Fruit fly (Drosophila melanogaster) S2 (cell line): ENCODE data around the gene CG3119.

Experiments
- CG8478 ChIP-seq: fragments of >200 bp; optimal IDR thresholded peaks from 2 replicates; lab custom pipeline; 2018
- CTCF ChIP-seq, 2 experiments: fragments of >200 bp; optimal IDR thresholded peaks; 2 replicates each; lab custom pipeline; 2018

CG3119 gene

DNA sequence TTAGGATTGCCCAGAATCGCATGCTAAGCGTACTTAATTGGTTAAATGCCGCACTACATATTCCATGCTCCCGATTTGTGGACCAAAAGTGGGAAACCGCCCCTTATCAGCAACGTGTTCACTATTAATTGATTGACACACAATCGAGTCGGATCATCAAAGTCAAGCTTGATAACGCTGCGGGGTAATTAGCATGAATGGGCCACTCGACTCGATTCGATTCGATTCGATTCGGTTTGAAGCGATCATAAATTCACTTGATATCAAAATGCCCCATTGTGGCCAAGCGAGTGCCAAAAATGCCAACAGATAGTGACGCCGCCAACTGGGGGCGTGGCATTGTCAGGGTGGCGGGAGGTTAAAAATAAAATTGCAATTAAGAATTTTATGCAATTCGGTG lies 30.0 kb downstream of the CG3119 start:
- TF ChIP-seq CG8478 (lab: Kevin White, UChicago) (no peak), CTCF (optimal IDR thresholded peaks at IDR 0.05; lab: Kevin White, UChicago) (no peak)

DNA sequence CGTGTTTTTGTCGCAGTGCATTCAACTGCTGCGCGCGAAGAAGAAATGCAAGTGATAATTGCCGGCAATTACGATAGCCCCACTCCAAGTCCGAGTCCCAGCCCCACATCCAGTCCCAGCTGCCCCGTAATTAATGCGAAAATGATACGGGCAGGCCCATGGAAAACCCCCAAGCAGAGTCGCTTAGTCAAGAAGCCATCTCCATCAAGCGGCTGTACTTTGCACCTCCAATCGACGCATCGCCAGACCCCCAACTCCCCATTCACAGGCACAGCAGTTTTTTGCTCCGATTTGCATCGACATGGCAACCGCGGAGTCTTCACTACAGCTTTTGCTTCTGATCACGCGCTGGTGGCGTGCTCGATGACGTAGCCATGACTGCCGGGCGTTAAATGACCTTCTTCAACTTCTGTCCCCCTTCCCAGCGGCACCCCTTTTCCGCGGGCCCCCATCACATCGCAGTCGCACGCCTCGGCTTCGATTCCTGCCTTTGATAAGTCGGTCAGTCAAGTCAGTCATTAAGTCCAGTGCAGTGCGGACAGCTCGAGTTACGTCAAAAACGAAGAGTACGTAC lies 31.4 kb downstream of the CG3119 start:
- TF ChIP-seq CG8478 (lab: Kevin White, UChicago) (no peak), CTCF (optimal IDR thresholded peaks at IDR 0.05; lab: Kevin White, UChicago) (no peak)

DNA sequence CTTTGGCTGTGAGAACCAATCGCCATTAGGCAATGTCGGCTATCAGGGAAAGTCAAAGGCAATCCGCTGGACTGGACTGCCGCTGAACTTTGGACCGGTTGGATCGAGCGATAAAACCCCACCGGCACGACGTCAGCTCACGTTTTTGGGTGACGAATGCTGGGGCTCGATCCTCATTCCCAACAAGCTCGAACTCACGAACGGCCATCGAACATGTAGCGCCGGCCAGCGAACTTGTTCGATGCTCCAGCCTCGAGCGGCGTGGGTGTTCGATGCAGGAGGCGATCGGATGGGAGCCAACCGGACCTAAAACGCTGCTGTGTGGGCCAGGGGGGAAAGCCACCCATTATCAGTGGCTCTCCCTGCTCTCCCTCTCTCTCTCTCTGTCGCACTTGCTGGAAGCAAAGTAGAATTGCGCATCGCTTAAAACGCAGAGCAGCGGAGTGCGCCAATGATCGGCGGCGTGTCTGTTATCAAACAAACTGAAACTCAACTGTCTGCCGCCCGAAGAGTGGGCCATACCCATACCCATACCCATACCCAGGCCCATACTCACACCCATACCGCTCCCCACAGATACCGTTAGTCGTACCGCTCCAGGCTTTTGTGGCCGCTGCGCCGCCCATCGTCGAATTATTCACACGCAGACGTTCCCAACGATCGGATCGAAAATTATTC lies 32.9 kb downstream of the CG3119 start, which contains the start of gene daw:
Gene daw (plus strand): TSS at position 628 of the 678 bp plus-strand sequence.
- TF ChIP-seq CG8478 (lab: Kevin White, UChicago) (no peak), CTCF (optimal IDR thresholded peaks at IDR 0.05; lab: Kevin White, UChicago) (no peak)

DNA sequence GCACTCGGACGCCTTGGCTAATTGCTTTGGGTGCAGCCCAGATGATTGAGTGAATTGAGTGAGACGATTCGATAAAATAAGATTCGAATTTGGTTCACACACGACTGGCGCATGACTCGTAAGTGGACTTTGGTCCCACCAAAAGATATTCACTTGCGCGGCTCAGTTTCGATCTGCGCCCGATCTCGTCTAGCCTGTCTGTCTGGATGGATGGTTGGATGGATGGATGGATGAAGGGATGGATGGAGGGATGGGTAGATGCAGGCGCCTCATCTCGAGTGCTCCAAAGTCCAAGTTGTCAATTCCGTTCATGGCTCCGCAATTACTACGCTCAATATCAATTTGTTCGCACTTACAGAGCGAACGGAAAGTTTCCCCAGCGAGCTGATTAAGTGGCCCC lies 35.1 kb downstream of the CG3119 start:
- TF ChIP-seq CG8478 (lab: Kevin White, UChicago) = no peak
- TF ChIP-seq CTCF (optimal IDR thresholded peaks at IDR 0.05; lab: Kevin White, UChicago) = no peak

DNA sequence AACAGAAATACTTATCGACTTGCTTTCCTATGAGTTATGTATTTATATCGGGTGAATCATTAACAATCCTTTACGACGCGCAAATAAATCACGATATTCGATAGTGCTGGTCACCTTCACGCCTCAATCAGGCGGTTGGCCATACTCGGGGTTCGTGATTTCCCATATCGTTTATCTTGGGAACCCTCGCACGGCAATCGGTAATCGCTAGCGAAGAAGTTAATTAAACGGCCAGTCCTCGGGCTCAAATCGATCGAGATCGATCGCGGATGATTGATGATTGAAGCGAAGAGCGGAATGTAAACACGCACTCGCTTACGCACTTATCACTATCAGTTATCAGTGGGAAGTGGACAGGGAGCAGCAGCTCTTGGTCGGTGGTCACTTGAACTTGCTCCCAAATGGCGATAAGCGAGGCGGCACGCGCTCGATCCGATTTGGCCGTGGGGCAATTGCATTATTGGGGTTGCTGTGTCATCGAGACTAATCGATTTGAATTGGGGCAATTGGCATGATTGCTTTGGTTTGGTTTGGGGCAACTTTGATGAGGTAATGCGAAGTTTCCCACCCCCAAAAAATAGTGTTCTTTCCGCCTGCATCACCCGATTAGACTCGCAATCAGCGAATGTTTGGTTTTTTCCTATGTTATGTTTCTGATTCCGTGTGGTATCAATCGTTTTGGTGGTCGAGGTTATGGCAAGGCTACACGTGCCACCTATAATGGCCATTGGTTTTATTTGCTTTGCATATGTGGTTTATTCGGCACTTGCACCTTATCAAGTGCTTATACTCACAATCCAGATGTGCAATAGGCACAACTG lies 36.5 kb downstream of the CG3119 start:
- TF ChIP-seq CG8478 (lab: Kevin White, UChicago) (no peak), CTCF (optimal IDR thresholded peaks at IDR 0.05; lab: Kevin White, UChicago) (no peak)

DNA sequence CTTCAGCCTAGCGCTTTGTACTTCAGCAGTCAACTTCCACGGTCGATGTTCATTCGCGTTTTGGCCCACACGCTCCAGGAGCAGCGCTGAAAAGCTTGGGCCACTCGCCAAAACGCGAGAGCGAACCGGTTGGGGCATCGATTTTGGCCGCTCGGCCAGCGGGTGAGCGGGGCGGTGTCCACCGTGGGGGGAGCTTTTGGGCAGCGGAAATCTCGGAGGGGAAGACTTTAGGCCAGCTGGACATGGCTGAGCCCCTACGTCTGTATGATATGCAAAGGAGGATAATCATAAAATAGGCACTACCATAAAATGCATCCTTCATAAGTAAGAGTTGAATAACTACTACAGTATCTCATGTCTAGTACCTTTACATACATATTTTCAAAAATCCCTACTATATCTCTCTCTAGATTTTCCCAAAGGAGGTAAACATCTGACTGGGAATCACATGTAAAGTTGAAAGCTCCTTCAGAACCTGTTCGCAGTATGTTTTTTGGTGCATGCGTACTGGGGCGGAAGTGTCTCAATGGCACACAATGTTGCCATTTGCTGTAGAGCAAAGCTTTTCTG lies 37.6 kb downstream of the CG3119 start, which contains the start of gene Syt1:
Gene Syt1 (minus strand): TSS at position 71 of the 570 bp plus-strand sequence.
- TF ChIP-seq CG8478 (lab: Kevin White, UChicago) (no peak), CTCF (optimal IDR thresholded peaks at IDR 0.05; lab: Kevin White, UChicago) (no peak)

DNA sequence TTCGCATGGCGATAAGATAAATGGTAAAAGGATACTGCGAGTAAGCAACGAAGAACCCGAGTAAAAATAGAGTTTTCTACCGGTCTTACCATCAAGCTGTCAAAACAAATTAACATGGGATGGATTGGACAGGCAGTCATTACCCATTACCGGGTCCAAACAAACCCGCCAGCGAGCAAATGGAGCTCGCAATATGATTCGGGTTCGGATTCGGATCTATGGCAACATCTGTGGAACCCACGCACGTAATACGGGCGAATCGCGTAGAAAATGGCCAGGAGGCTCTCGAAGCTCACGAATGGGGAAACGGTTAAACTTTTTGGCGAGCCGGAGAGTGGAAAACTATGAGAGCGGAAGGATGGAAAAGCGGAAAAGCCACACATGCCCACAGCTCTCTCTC lies 40.4 kb downstream of the CG3119 start:
- no peak for TF ChIP-seq CG8478 (lab: Kevin White, UChicago)
- no peak for TF ChIP-seq CTCF (optimal IDR thresholded peaks at IDR 0.05; lab: Kevin White, UChicago)
